Worm (Caenorhabditis elegans): ENCODE measurements around the gene gst-13.

gst-13 gene

ce11 chrII:9281595-9281994 lies 50.3 kb downstream of the gst-13 start:
- TF ChIP-seq ccch-3 (GFP tag; optimal IDR thresholded peaks at IDR 0.05) (no peak), dox-1 (GFP tag; IDR thresholded peaks at IDR 0.05) (peak; percentile 26; the same call in 1 of the 2 replicates), F52B5.7 (tag; optimal IDR thresholded peaks at IDR 0.05) (no peak), lin-35 (GFP tag; optimal IDR thresholded peaks at IDR 0.05) (no peak), let-526 (GFP tag; IDR thresholded peaks at IDR 0.05) (no peak), zfh-2 (GFP tag; conservative IDR thresholded peaks at IDR 0.05) (no peak), cebp-1 (GFP tag; IDR thresholded peaks at IDR 0.05) (peak; percentile 86; the same call in 1 of the 2 replicates), cebp-1 (tag; optimal IDR thresholded peaks at IDR 0.05) (peak; percentile 96), tbx-9 (tag; optimal IDR thresholded peaks at IDR 0.05; ENCODE audit: borderline replicate concordance) (no peak), lin-40 (tag; optimal IDR thresholded peaks at IDR 0.05) (peak; percentile 0), attf-5 (GFP tag; optimal IDR thresholded peaks at IDR 0.05) (no peak), ceh-58 (GFP tag; IDR thresholded peaks at IDR 0.05) (no peak), him-1 (tag; optimal IDR thresholded peaks at IDR 0.05) (no peak), cebp-2 (GFP tag; IDR thresholded peaks at IDR 0.05) (no peak), snpc-3.4 (tag; optimal IDR thresholded peaks at IDR 0.05) (no peak), hmg-1.2 (GFP tag; IDR thresholded peaks at IDR 0.05) (peak; percentile 21; the same call in 1 of the 2 replicates), Y67H2A.10 (GFP tag; conservative IDR thresholded peaks at IDR 0.05) (no peak), K12H6.12 (tag; optimal IDR thresholded peaks at IDR 0.05) (peak; percentile 70), attf-6 (GFP tag; IDR thresholded peaks at IDR 0.05) (no peak), lin-54 (GFP tag; optimal IDR thresholded peaks at IDR 0.05) (no peak), snpc-4 (GFP tag; optimal IDR thresholded peaks at IDR 0.05) (no peak), snpc-4 (tag; optimal IDR thresholded peaks at IDR 0.05) (no peak), ztf-28 (GFP tag; IDR thresholded peaks at IDR 0.05) (no peak), rcor-1 (GFP tag; IDR thresholded peaks at IDR 0.05) (no peak), D2030.7 (GFP tag; IDR thresholded peaks at IDR 0.05) (no peak), T26A5.8 (tag; optimal IDR thresholded peaks at IDR 0.05) (no peak), atf-7 (tag; optimal IDR thresholded peaks at IDR 0.05) (no peak)

Measured in whole organism, young adult.